Fruit fly (Drosophila melanogaster) whole organism, embryonic: Measurements from ENCODE around the gene Cpr62Bc.
A peak's percentile ranks its signal among the peaks of the same experiment; 100 is the strongest.

Experiments
- BEAF-32 ChIP-seq: fragments of 200-800 bp; sonication (Bioruptor generic); optimal IDR thresholded peaks from 3 replicates; lab custom pipeline; 2017; ENCODE audit warnings: missing biosample characterization, missing genetic modification characterization, mild to moderate bottlenecking, moderate library complexity, missing genetic modification reagents
- Bdp1 ChIP-seq: fragments of 200-800 bp; sonication (Bioruptor generic); optimal IDR thresholded peaks from 3 replicates; lab custom pipeline; 2016; ENCODE audit warnings: missing biosample characterization, missing genetic modification characterization
- Bteb2 ChIP-seq: fragments of 200-800 bp; sonication (Bioruptor generic); optimal IDR thresholded peaks from 2 replicates; lab custom pipeline; 2016; ENCODE audit warnings: missing biosample characterization, missing genetic modification characterization
- CG11093 ChIP-seq: fragments of 200-800 bp; sonication (Bioruptor generic); IDR thresholded peaks from 3 replicates; pipeline ENCODE4 v1.3.6; 2022; ENCODE audit warnings: missing biosample characterization, missing genetic modification characterization
- CG14860 ChIP-seq: fragments of 200-800 bp; sonication (Bioruptor generic); IDR thresholded peaks from 3 replicates; pipeline ENCODE4 v1.3.6; 2022; ENCODE audit warnings: missing biosample characterization, missing genetic modification characterization; ENCODE audit not compliant: partially characterized antibody
- CG15514 ChIP-seq: fragments of 200-800 bp; sonication (Bioruptor generic); optimal IDR thresholded peaks from 3 replicates; lab custom pipeline; 2017; ENCODE audit warnings: missing biosample characterization, missing genetic modification characterization, mild to moderate bottlenecking, moderate library complexity, missing genetic modification reagents
- CG1602 ChIP-seq: fragments of 200-800 bp; sonication (Bioruptor generic); optimal IDR thresholded peaks from 3 replicates; lab custom pipeline; 2016; ENCODE audit warnings: missing biosample characterization, missing genetic modification characterization
- CG17328 ChIP-seq: fragments of 200-800 bp; sonication (Bioruptor generic); IDR thresholded peaks from 2 replicates; pipeline ENCODE4 v1.3.6; 2022; ENCODE audit warnings: missing biosample characterization, missing genetic modification characterization
- CG17385 ChIP-seq: fragments of 200-800 bp; sonication (Bioruptor generic); optimal IDR thresholded peaks from 3 replicates; lab custom pipeline; 2018; ENCODE audit warnings: missing biosample characterization, mild to moderate bottlenecking, missing genetic modification characterization
- CG17568 ChIP-seq: fragments of 200-800 bp; sonication (Bioruptor generic); optimal IDR thresholded peaks from 2 replicates; lab custom pipeline; 2018; ENCODE audit warnings: missing biosample characterization, mild to moderate bottlenecking, missing genetic modification characterization, moderate library complexity
- CG18011 ChIP-seq: fragments of 200-800 bp; sonication (Bioruptor generic); optimal IDR thresholded peaks from 2 replicates; lab custom pipeline; 2017; ENCODE audit warnings: missing biosample characterization, missing genetic modification characterization, mild to moderate bottlenecking, moderate library complexity, missing genotype
- CG18599 ChIP-seq: fragments of 200-800 bp; sonication (Bioruptor generic); optimal IDR thresholded peaks from 3 replicates; lab custom pipeline; 2017; ENCODE audit warnings: missing biosample characterization, missing genetic modification characterization, mild to moderate bottlenecking, moderate library complexity, missing genetic modification reagents
- CG2875 ChIP-seq: fragments of 200-800 bp; sonication (Bioruptor generic); optimal IDR thresholded peaks from 2 replicates; lab custom pipeline; 2017; ENCODE audit warnings: missing biosample characterization, mild to moderate bottlenecking, missing genetic modification characterization, missing genetic modification reagents
- CG30020 ChIP-seq: fragments of 200-800 bp; optimal IDR thresholded peaks from 2 replicates; lab custom pipeline; 2019; ENCODE audit warnings: missing biosample characterization, mild to moderate bottlenecking, missing genetic modification characterization, moderate library complexity
- CG32772 ChIP-seq: fragments of 200-800 bp; sonication (Bioruptor generic); IDR thresholded peaks from 2 replicates; pipeline ENCODE4 v1.3.6; 2022; ENCODE audit warnings: missing biosample characterization, missing genetic modification characterization
- CG3838 ChIP-seq: fragments of 200-800 bp; sonication (Bioruptor generic); optimal IDR thresholded peaks from 3 replicates; lab custom pipeline; 2016; ENCODE audit warnings: missing biosample characterization, missing genetic modification characterization
- CG3847 ChIP-seq: fragments of 200-800 bp; sonication (Bioruptor generic); IDR thresholded peaks from 2 replicates; pipeline ENCODE4 v1.3.6; 2022; ENCODE audit warnings: missing biosample characterization, missing genetic modification characterization
- CG6791 ChIP-seq: fragments of 200-800 bp; sonication (Bioruptor generic); IDR thresholded peaks from 3 replicates; pipeline ENCODE4 v1.3.6; 2022; ENCODE audit warnings: missing biosample characterization, missing genetic modification characterization; ENCODE audit not compliant: partially characterized antibody
- CG8924 ChIP-seq: fragments of 200-800 bp; optimal IDR thresholded peaks from 3 replicates; lab custom pipeline; 2019; ENCODE audit warnings: missing biosample characterization, mild to moderate bottlenecking, missing genetic modification characterization, moderate library complexity
- CG9876 ChIP-seq: fragments of 200-800 bp; sonication (Bioruptor generic); optimal IDR thresholded peaks from 2 replicates; lab custom pipeline; 2016; ENCODE audit warnings: missing biosample characterization, missing genetic modification characterization
- D19A ChIP-seq: fragments of 200-800 bp; optimal IDR thresholded peaks from 3 replicates; lab custom pipeline; 2019; ENCODE audit warnings: missing biosample characterization, mild to moderate bottlenecking, missing genetic modification characterization, moderate library complexity
- Dip3 ChIP-seq: fragments of 200-800 bp; sonication (Bioruptor generic); optimal IDR thresholded peaks from 3 replicates; lab custom pipeline; 2016; ENCODE audit warnings: missing biosample characterization, missing genetic modification characterization
- ERR ChIP-seq: fragments of 200-800 bp; sonication (Bioruptor generic); optimal IDR thresholded peaks from 2 replicates; lab custom pipeline; 2016; ENCODE audit warnings: missing biosample characterization, missing genetic modification characterization
- Ets97D ChIP-seq: fragments of 200-800 bp; sonication (Bioruptor generic); optimal IDR thresholded peaks from 3 replicates; lab custom pipeline; 2016; ENCODE audit warnings: missing biosample characterization, missing genetic modification characterization
- HLH4C ChIP-seq: fragments of 200-800 bp; sonication (Bioruptor generic); IDR thresholded peaks from 3 replicates; pipeline ENCODE4 v1.3.6; 2022; ENCODE audit warnings: missing biosample characterization, missing genetic modification characterization; ENCODE audit not compliant: partially characterized antibody
- HmgD ChIP-seq: fragments of 200-800 bp; sonication (Bioruptor generic); optimal IDR thresholded peaks from 3 replicates; lab custom pipeline; 2016; ENCODE audit warnings: missing biosample characterization, missing genetic modification characterization
- MESR4 ChIP-seq: fragments of 200-800 bp; sonication (Bioruptor generic); optimal IDR thresholded peaks from 2 replicates; lab custom pipeline; 2018; ENCODE audit warnings: missing biosample characterization, mild to moderate bottlenecking, missing genetic modification characterization, moderate library complexity
- Nf-YB ChIP-seq: fragments of 200-800 bp; sonication (Bioruptor generic); optimal IDR thresholded peaks from 3 replicates; lab custom pipeline; 2019; ENCODE audit warnings: missing biosample characterization, mild to moderate bottlenecking, missing genetic modification characterization, moderate library complexity
- Rx ChIP-seq: fragments of 200-800 bp; sonication (Bioruptor generic); IDR thresholded peaks from 2 replicates; pipeline ENCODE4 v1.3.6; 2022; ENCODE audit warnings: missing biosample characterization, missing genetic modification characterization
- Scr ChIP-seq: fragments of 200-800 bp; sonication (Bioruptor generic); IDR thresholded peaks from 2 replicates; pipeline ENCODE4 v1.3.6; 2022; ENCODE audit warnings: missing biosample characterization, missing genetic modification characterization; ENCODE audit not compliant: partially characterized antibody
- Sox102F ChIP-seq: fragments of 200-800 bp; sonication (Bioruptor generic); optimal IDR thresholded peaks from 2 replicates; lab custom pipeline; 2018; ENCODE audit warnings: missing biosample characterization, mild to moderate bottlenecking, missing genetic modification characterization, moderate library complexity
- ap ChIP-seq: fragments of 200-800 bp; sonication (Bioruptor generic); IDR thresholded peaks from 2 replicates; pipeline ENCODE4 v1.3.6; 2022; ENCODE audit warnings: missing biosample characterization, missing genetic modification characterization
- chinmo ChIP-seq: fragments of 200-800 bp; sonication (Bioruptor generic); IDR thresholded peaks from 4 replicates; pipeline ENCODE4 v1.3.6; 2022; ENCODE audit warnings: missing biosample characterization, missing genetic modification characterization; ENCODE audit not compliant: partially characterized antibody
- chm ChIP-seq: fragments of 200-800 bp; sonication (Bioruptor generic); IDR thresholded peaks from 2 replicates; pipeline ENCODE4 v1.3.6; 2022; ENCODE audit warnings: missing biosample characterization, missing genetic modification characterization
- chn ChIP-seq: fragments of 200-800 bp; sonication (Bioruptor generic); optimal IDR thresholded peaks from 2 replicates; lab custom pipeline; 2016; ENCODE audit warnings: missing biosample characterization, missing genetic modification characterization
- dati ChIP-seq: fragments of 200-800 bp; sonication (Bioruptor generic); IDR thresholded peaks from 2 replicates; pipeline ENCODE4 v1.3.6; 2022; ENCODE audit warnings: missing biosample characterization, missing genetic modification characterization
- eve ChIP-seq, 2 experiments: fragments of >200 bp; optimal IDR thresholded peaks; 2 replicates each; lab custom pipeline; 2017; ENCODE audit warnings: missing biosample characterization in 2 of 2, missing genetic modification characterization in 2 of 2
- fru ChIP-seq: fragments of >200 bp; optimal IDR thresholded peaks from 2 replicates; lab custom pipeline; 2017
- insv ChIP-seq, 2 experiments: fragments of 200-800 bp; sonication (Bioruptor generic); optimal IDR thresholded peaks; 3 replicates each; lab custom pipeline; 2016 to 2018; ENCODE audit warnings: missing biosample characterization in 2 of 2, missing genetic modification characterization in 2 of 2
- inv ChIP-seq: fragments of 200-800 bp; sonication (Bioruptor generic); IDR thresholded peaks from 2 replicates; pipeline ENCODE4 v1.3.6; 2022; ENCODE audit warnings: missing biosample characterization, missing genetic modification characterization; ENCODE audit not compliant: partially characterized antibody
- kay ChIP-seq: fragments of 200-800 bp; sonication (Bioruptor generic); optimal IDR thresholded peaks from 2 replicates; lab custom pipeline; 2016; ENCODE audit warnings: missing biosample characterization, missing genetic modification characterization
- kni ChIP-seq: fragments of 200-800 bp; sonication (Bioruptor generic); optimal IDR thresholded peaks from 3 replicates; lab custom pipeline; 2017; ENCODE audit warnings: mild to moderate bottlenecking, missing biosample characterization, missing genetic modification reagents, missing genetic modification characterization
- run ChIP-seq: fragments of 200-800 bp; sonication (Bioruptor generic); optimal IDR thresholded peaks from 3 replicates; lab custom pipeline; 2018; ENCODE audit warnings: missing biosample characterization, mild to moderate bottlenecking, missing genetic modification characterization
- sd ChIP-seq: fragments of 200-800 bp; sonication (Bioruptor generic); optimal IDR thresholded peaks from 3 replicates; lab custom pipeline; 2018; ENCODE audit warnings: missing biosample characterization, mild to moderate bottlenecking, missing genetic modification characterization, moderate library complexity
- sens ChIP-seq: fragments of 200-800 bp; sonication (Bioruptor generic); peaks from one replicate; lab custom pipeline; 2016; ENCODE audit warnings: missing biosample characterization, missing genetic modification characterization
- sna ChIP-seq: fragments of 200-800 bp; sonication (Bioruptor generic); IDR thresholded peaks from 2 replicates; pipeline ENCODE4 v1.3.6; 2022; ENCODE audit warnings: missing biosample characterization, missing genetic modification characterization; ENCODE audit not compliant: partially characterized antibody
- yki ChIP-seq: fragments of >200 bp; optimal IDR thresholded peaks from 3 replicates; lab custom pipeline; 2018

Gene Cpr62Bc

dm6 chr3L:1798649-1799048 lies 43.2 kb downstream of the Cpr62Bc start, which contains the start of gene Patj (continued):
- TF ChIP-seq insv (GFP tag; optimal IDR thresholded peaks at IDR 0.05; lab: Kevin White, UChicago): no peak
- no peak for TF ChIP-seq dati (GFP tag; lab: Robert Waterston, UW)
- TF ChIP-seq inv (GFP tag; lab: Robert Waterston, UW): peak; percentile 35; the same call in 1 of the 2 replicates
- TF ChIP-seq sd (tag; lab: Kevin White, UChicago): peak; percentile 93
- TF ChIP-seq CG18599 (GFP tag; lab: Kevin White, UChicago): no peak
- peak; percentile 50; the same call in 1 of the 2 replicates for TF ChIP-seq sna (GFP tag; lab: Robert Waterston, UW)
- peak; percentile 24 for TF ChIP-seq Ets97D
- no peak for TF ChIP-seq yki (lab: Kevin White, UChicago)
- TF ChIP-seq CG14860 (GFP tag; lab: Robert Waterston, UW): peak; percentile 40; the same call in 1 of the 3 replicates
- TF ChIP-seq CG15514: peak; percentile 85
- no peak for TF ChIP-seq eve (GFP tag; optimal IDR thresholded peaks at IDR 0.05; lab: Kevin White, UChicago)
- no peak for TF ChIP-seq CG30020 (tag; lab: Kevin White, UChicago)
- TF ChIP-seq HLH4C: peak; percentile 24; the same call in 1 of the 3 replicates
- TF ChIP-seq chinmo (GFP tag; lab: Robert Waterston, UW): peak; percentile 99
- no peak for TF ChIP-seq HmgD (GFP tag; lab: Kevin White, UChicago)
- peak; percentile 80 for TF ChIP-seq MESR4 (GFP tag; lab: Kevin White, UChicago)
- TF ChIP-seq CG3838 (GFP tag; lab: Kevin White, UChicago): no peak
- peak; percentile 29 for TF ChIP-seq sens (GFP tag; lab: Kevin White, UChicago)
- TF ChIP-seq Dip3: no peak
- TF ChIP-seq CG3847 (GFP tag; lab: Robert Waterston, UW): peak; percentile 66
- no peak for TF ChIP-seq run (tag; lab: Kevin White, UChicago)
- no peak for TF ChIP-seq CG18011
- TF ChIP-seq BEAF-32 (GFP tag; lab: Kevin White, UChicago): peak; percentile 59
- no peak for TF ChIP-seq CG9876 (GFP tag; lab: Kevin White, UChicago)
- TF ChIP-seq CG32772 (GFP tag; lab: Robert Waterston, UW): no peak
- TF ChIP-seq CG1602 (GFP tag; lab: Kevin White, UChicago): no peak
- TF ChIP-seq Bdp1 (GFP tag; lab: Kevin White, UChicago): no peak
- TF ChIP-seq Sox102F: no peak
- no peak for TF ChIP-seq CG17328

- TF ChIP-seq CG17568 (GFP tag; lab: Kevin White, UChicago) (no peak), sens (GFP tag; lab: Kevin White, UChicago) (peak; percentile 28), kay (GFP tag; lab: Kevin White, UChicago) (no peak)
- TF ChIP-seq, all 482 proteins: peak for 1
Observed at dm6 chr3L:1797005-1797404, 44.9 kb downstream of the Cpr62Bc start, which contains the start of gene CG12020. CG12020 (plus strand) TSS chr3L:1797305.

- peak; percentile 40 for TF ChIP-seq kni (GFP tag; lab: Kevin White, UChicago)
- no peak for TF ChIP-seq CG17385
- peak; percentile 14 for TF ChIP-seq Nf-YB (GFP tag; lab: Kevin White, UChicago)
- TF ChIP-seq Scr (GFP tag; lab: Robert Waterston, UW): peak; percentile 78
- TF ChIP-seq chm (GFP tag; lab: Robert Waterston, UW): peak; percentile 57; the same call in 1 of the 2 replicates
- peak; percentile 4 for TF ChIP-seq chn (GFP tag; lab: Kevin White, UChicago)
- TF ChIP-seq CG11093: no peak
- no peak for TF ChIP-seq ERR (GFP tag; lab: Kevin White, UChicago)
- TF ChIP-seq CG6791: peak; percentile 66; the same call in 2 of the 3 replicates
- no peak for TF ChIP-seq dati (GFP tag; lab: Robert Waterston, UW)
- no peak for TF ChIP-seq Rx (GFP tag; lab: Robert Waterston, UW)
- TF ChIP-seq D19A (tag; lab: Kevin White, UChicago): no peak
- TF ChIP-seq CG8924 (tag; lab: Kevin White, UChicago): peak; percentile 22
- no peak for TF ChIP-seq fru (lab: Kevin White, UChicago)
- no peak for TF ChIP-seq ap
- TF ChIP-seq Bteb2 (GFP tag; lab: Kevin White, UChicago): peak; percentile 6
- peak; percentile 34 for TF ChIP-seq CG2875
Observed at dm6 chr3L:1794943-1795696, 46.8 kb downstream of the Cpr62Bc start, which contains the start of the genes alpha-Spec, dlt and Cdc37. alpha-Spec (minus strand) TSS chr3L:1795328. dlt (minus strand) TSS chr3L:1795328. Cdc37 (plus strand) TSS chr3L:1795392.
